Worm (Caenorhabditis elegans) whole organism, midembryonic: Measurements from ENCODE around the gene F14H12.6.

Source experiments
- T22C8.4 ChIP-seq: fragments of 200-800 bp; sonication (Bioruptor generic); IDR thresholded peaks from 2 replicates; pipeline ENCODE4 v1.3.6; 2022; ENCODE audit warnings: missing genetic modification characterization, missing compliant biosample characterization
- cog-1 ChIP-seq: sonication (generic microtip); optimal IDR thresholded peaks from 2 replicates; lab custom pipeline; 2016; ENCODE audit warnings: missing genetic modification characterization, missing compliant biosample characterization
- med-1 ChIP-seq: sonication (generic microtip); optimal IDR thresholded peaks from 2 replicates; lab custom pipeline; 2017; ENCODE audit warnings: missing genetic modification characterization, mild to moderate bottlenecking, missing compliant biosample characterization, antibody characterized with exemption, missing genetic modification reagents; ENCODE audit not compliant: insufficient read depth

DNA sequence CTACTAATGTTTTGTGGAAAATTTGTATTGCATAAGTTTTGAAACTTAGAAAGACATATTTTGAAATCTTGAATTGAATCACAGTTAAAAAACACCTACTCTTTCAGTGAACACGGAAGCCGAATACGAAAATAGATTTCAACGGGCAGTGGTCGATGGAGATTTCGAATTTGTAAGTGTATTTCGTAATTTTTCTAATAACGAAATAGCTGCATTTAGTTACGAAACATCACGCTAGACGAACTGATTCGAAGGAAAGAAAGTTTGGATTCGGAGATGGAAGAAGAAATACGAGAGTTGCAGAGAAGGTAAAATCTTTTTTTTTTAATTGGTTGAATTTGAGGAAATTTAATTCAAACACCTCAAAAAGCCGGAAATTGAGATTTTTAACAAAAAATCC lies 14.6 kb downstream of the F14H12.6 start:
- no peak for TF ChIP-seq cog-1 (tag; lab: Kevin White, UChicago)
- TF ChIP-seq med-1 (GFP tag; lab: Kevin White, UChicago) = no peak
- TF ChIP-seq T22C8.4 (GFP tag; lab: Robert Waterston, UW) = no peak
